Fruit fly (Drosophila melanogaster): Measurements from ENCODE around the gene Task7.

DNA sequence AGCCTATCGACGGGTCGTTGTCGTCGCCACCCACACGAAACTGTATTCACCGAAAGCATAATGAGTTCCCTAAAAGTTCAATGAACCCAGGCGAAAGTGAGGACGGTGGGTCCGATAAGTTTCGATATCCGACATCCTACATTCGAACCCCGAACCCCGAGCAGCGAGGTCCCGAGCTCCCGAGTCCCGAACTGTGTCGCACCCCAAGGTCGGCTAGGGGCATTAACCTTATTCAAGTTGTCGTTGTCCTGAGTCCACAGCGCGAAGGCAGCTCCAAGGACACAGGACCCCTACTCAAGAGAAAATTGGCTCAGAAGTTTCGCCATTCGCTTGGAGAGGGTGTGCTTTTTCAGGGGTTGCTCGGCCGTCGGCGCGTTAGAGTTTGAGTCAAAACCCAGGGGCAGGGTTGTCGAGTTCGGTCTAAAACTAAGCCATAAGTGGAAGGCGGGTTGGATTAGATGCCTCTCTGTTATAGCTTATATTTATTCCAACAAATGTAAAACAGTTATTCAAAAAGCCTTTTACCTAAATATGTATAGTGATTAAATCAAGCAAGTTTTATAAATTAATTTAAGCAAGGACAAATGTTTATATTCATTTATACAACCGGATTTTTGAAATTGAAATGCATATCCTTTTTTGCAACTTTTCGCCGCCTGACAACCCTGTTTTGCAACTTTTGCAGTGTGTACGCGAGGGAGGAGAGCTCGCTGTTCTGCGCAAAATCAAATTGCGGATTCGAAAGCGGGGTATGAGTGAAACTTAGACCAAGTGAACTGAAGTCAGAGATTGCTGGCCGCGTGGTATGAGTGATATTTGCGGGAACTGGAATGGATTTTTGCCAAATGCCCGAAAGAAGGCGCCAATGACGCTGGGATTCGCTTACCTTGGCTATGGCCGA is 47.5 kb upstream of the Task7 start:
- TF ChIP-seq Hr96 (GFP tag; optimal IDR thresholded peaks at IDR 0.05) (peak; percentile 71), CG7045 (GFP tag; optimal IDR thresholded peaks at IDR 0.05) (peak; percentile 87), CG5204 (GFP tag; optimal IDR thresholded peaks at IDR 0.05) (no peak), Mnt (GFP tag; optimal IDR thresholded peaks at IDR 0.05) (peak; percentile 20), kay (GFP tag; ENCODE audit: borderline replicate concordance) (peak; percentile 36), cic (GFP tag; optimal IDR thresholded peaks at IDR 0.05) (peak; percentile 60), CG7101 (tag; optimal IDR thresholded peaks at IDR 0.05) (peak; percentile 76), Crg-1 (GFP tag; optimal IDR thresholded peaks at IDR 0.05) (peak; percentile 31), CG1620 (GFP tag; optimal IDR thresholded peaks at IDR 0.05) (no peak), CG11617 (GFP tag; optimal IDR thresholded peaks at IDR 0.05) (peak; percentile 71)

All from whole organism, adult.